Fruit fly (Drosophila melanogaster) whole organism, wandering third instar larva: ENCODE results near the gene CG5003.

ENCODE experiments used
- CG9705 ChIP-seq: fragments of 200-800 bp; sonication (Bioruptor generic); optimal IDR thresholded peaks from 2 replicates; lab custom pipeline; 2018; ENCODE audit warnings: missing biosample characterization, mild to moderate bottlenecking, missing genetic modification characterization
- Dfd ChIP-seq: fragments of >200 bp; optimal IDR thresholded peaks from 2 replicates; lab custom pipeline; 2017; ENCODE audit warnings: missing biosample characterization, missing genetic modification characterization
- GATAd ChIP-seq: sonication (Bioruptor generic); optimal IDR thresholded peaks from 2 replicates; lab custom pipeline; 2016; ENCODE audit warnings: missing biosample characterization, missing genetic modification characterization
- Hnf4 ChIP-seq: fragments of 200-800 bp; sonication (Bioruptor generic); optimal IDR thresholded peaks from 2 replicates; lab custom pipeline; 2016; ENCODE audit warnings: missing biosample characterization, mild to moderate bottlenecking, missing genetic modification characterization
- Mio ChIP-seq: sonication (Bioruptor generic); optimal IDR thresholded peaks from 2 replicates; lab custom pipeline; 2016; ENCODE audit warnings: missing biosample characterization, missing genetic modification characterization
- Myc ChIP-seq: fragments of >200 bp; optimal IDR thresholded peaks from 2 replicates; lab custom pipeline; 2017
- br ChIP-seq: fragments of 200-800 bp; sonication (Bioruptor generic); optimal IDR thresholded peaks from 2 replicates; lab custom pipeline; 2016; ENCODE audit warnings: missing biosample characterization, missing genetic modification characterization
- foxo ChIP-seq, 2 experiments: fragments of 200-800 bp; sonication (Bioruptor generic); optimal IDR thresholded peaks; 2 replicates in 1 of 2; 3 replicates in 1 of 2; lab custom pipeline; 2016 to 2017; ENCODE audit warnings: missing biosample characterization in 2 of 2, missing genetic modification characterization in 2 of 2
- h ChIP-seq: fragments of 200-800 bp; sonication (Bioruptor generic); optimal IDR thresholded peaks from 3 replicates; lab custom pipeline; 2016; ENCODE audit warnings: missing biosample characterization, mild to moderate bottlenecking, missing genetic modification characterization
- lola ChIP-seq: fragments of >200 bp; optimal IDR thresholded peaks from 2 replicates; lab custom pipeline; 2017; ENCODE audit warnings: missing biosample characterization, missing genetic modification characterization
- psq ChIP-seq: fragments of 200-800 bp; sonication (Bioruptor generic); optimal IDR thresholded peaks from 3 replicates; lab custom pipeline; 2017; ENCODE audit warnings: missing biosample characterization, mild to moderate bottlenecking, missing genetic modification characterization, moderate library complexity
- sage ChIP-seq: fragments of 200-800 bp; sonication (Bioruptor generic); optimal IDR thresholded peaks from 2 replicates; lab custom pipeline; 2016; ENCODE audit warnings: missing biosample characterization, mild to moderate bottlenecking, missing genetic modification characterization
- sv ChIP-seq: fragments of 200-800 bp; sonication (Bioruptor generic); optimal IDR thresholded peaks from 3 replicates; lab custom pipeline; 2016; ENCODE audit warnings: missing biosample characterization, missing genetic modification characterization

DNA sequence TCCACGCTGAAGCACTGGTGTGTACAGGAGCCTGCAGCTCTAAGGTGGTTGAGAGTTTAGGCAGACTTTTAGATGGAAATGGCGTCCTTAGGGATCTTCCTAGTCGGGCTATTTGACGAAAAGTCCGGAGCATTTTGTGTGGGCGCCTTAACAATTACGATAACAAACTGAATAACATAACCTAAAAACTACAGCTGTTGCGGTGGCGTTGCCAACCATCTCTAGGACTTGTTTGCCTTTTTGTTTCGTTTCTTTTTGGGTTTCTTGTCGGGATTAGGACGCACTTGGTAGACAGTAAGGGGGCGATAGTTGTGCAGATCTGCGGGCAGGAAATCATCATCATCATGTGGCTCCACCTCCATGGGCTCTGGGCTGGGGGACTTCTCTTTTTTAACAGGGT lies 41.7 kb upstream of the CG5003 start:
- TF ChIP-seq Mio (GFP tag; lab: Kevin White, UChicago) (no peak), Dfd (no peak), GATAd (GFP tag; lab: Kevin White, UChicago) (no peak), psq (GFP tag; lab: Kevin White, UChicago) (no peak), sv (GFP tag; lab: Kevin White, UChicago) (no peak), lola (GFP tag; lab: Kevin White, UChicago) (no peak), CG9705 (GFP tag; lab: Kevin White, UChicago) (no peak), Hnf4 (GFP tag; lab: Kevin White, UChicago) (no peak), h (GFP tag; lab: Kevin White, UChicago) (no peak), br (GFP tag; lab: Kevin White, UChicago) (no peak), sage (no peak), foxo (GFP tag; optimal IDR thresholded peaks at IDR 0.05; lab: Kevin White, UChicago) (no peak), Myc (lab: Kevin White, UChicago) (no peak)
